Worm (Caenorhabditis elegans) whole organism, late embryonic: ENCODE measurements around the gene C37H5.14.

ENCODE experiments used
- F13H6.1 ChIP-seq: sonication (generic microtip); optimal IDR thresholded peaks from 2 replicates; lab custom pipeline; 2016; ENCODE audit warnings: missing genetic modification characterization, missing compliant biosample characterization
- ceh-18 ChIP-seq: sonication (generic microtip); optimal IDR thresholded peaks from 2 replicates; lab custom pipeline; 2016; ENCODE audit warnings: missing genetic modification characterization, missing compliant biosample characterization
- ceh-2 ChIP-seq: sonication (generic microtip); optimal IDR thresholded peaks from 2 replicates; lab custom pipeline; 2016; ENCODE audit warnings: missing genotype, missing genetic modification characterization, missing compliant biosample characterization
- ceh-22 ChIP-seq: sonication (generic microtip); optimal IDR thresholded peaks from 2 replicates; lab custom pipeline; 2017; ENCODE audit warnings: missing biosample characterization, missing genetic modification characterization
- ceh-24 ChIP-seq: sonication (generic microtip); optimal IDR thresholded peaks from 2 replicates; lab custom pipeline; 2016; ENCODE audit warnings: mild to moderate bottlenecking, missing genetic modification characterization, missing compliant biosample characterization
- elt-2 ChIP-seq: sonication (generic microtip); optimal IDR thresholded peaks from 2 replicates; lab custom pipeline; 2016; ENCODE audit warnings: missing genetic modification reagents, missing genetic modification characterization, missing compliant biosample characterization
- fkh-10 ChIP-seq: fragments of 150-350 bp; optimal IDR thresholded peaks from 2 replicates; lab custom pipeline; 2014; ENCODE audit warnings: missing biosample characterization, missing genetic modification reagents, missing genetic modification characterization
- hlh-6 ChIP-seq: sonication (generic microtip); optimal IDR thresholded peaks from 2 replicates; lab custom pipeline; 2016; ENCODE audit warnings: missing genotype, missing genetic modification characterization, missing compliant biosample characterization
- lim-6 ChIP-seq: sonication (generic microtip); optimal IDR thresholded peaks from 2 replicates; lab custom pipeline; 2016; ENCODE audit warnings: missing genetic modification characterization, missing compliant biosample characterization
- lin-11 ChIP-seq: fragments of 200-800 bp; sonication (Bioruptor generic); optimal IDR thresholded peaks from 2 replicates; lab custom pipeline; 2018; ENCODE audit warnings: mild to moderate bottlenecking, missing genetic modification characterization, missing compliant biosample characterization
- nhr-11 ChIP-seq: fragments of 150-350 bp; optimal IDR thresholded peaks from 2 replicates; lab custom pipeline; 2014; ENCODE audit warnings: missing biosample characterization, missing genetic modification characterization
- pha-4 ChIP-seq: fragments of 150-350 bp; optimal IDR thresholded peaks from 2 replicates; lab custom pipeline; 2018; ENCODE audit warnings: missing biosample characterization, missing genetic modification reagents, missing genetic modification characterization
- sox-4 ChIP-seq: sonication (generic microtip); optimal IDR thresholded peaks from 2 replicates; lab custom pipeline; 2017; ENCODE audit warnings: mild to moderate bottlenecking, missing genetic modification characterization, inconsistent platforms, missing compliant biosample characterization

ce11 chrV:4783313-4783712 lies 50.9 kb downstream of the C37H5.14 start, which contains the start of gene Y60C6A.1:
- TF ChIP-seq F13H6.1 (tag; lab: Kevin White, UChicago): no peak
- TF ChIP-seq hlh-6 (tag; lab: Kevin White, UChicago): no peak
- TF ChIP-seq ceh-24 (tag; lab: Kevin White, UChicago): no peak
- no peak for TF ChIP-seq ceh-2 (tag; lab: Kevin White, UChicago)
- no peak for TF ChIP-seq lin-11
- TF ChIP-seq fkh-10 (GFP tag; lab: Kevin White, UChicago): no peak
- TF ChIP-seq lim-6 (tag; lab: Kevin White, UChicago): no peak
- no peak for TF ChIP-seq pha-4 (tag; lab: Kevin White, UChicago)
- TF ChIP-seq nhr-11 (tag; lab: Kevin White, UChicago): no peak
- no peak for TF ChIP-seq sox-4 (tag; lab: Kevin White, UChicago)
- TF ChIP-seq elt-2 (tag; lab: Kevin White, UChicago): no peak
- TF ChIP-seq ceh-22: no peak
- no peak for TF ChIP-seq ceh-18 (tag; lab: Kevin White, UChicago)
